Worm (Caenorhabditis elegans): ENCODE results near the gene K10H10.6.

DNA sequence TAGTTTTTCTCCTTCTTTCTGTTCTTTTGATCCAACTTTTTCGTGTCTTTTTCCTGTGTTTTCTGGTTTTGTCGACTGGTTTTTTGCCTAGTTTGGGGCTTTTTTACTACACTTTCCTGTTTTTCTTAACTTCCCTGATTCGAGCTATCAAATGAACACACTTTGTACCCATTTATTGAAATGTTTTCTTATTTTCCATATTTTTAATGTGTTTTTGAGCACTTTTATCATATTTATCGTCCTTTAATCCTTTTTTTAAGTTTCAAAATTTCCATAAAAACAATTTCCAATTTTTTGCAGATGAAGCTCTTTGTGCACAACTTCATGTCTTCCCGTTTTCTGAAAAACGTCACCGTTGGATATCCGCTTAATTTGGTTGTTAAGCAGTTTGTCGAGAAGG, 30.9 kb downstream of the K10H10.6 start, which contains the start of gene C04H5.1:
- no peak for TF ChIP-seq nhr-28 (tag; optimal IDR thresholded peaks at IDR 0.05)
- no peak for TF ChIP-seq unc-39 (tag; optimal IDR thresholded peaks at IDR 0.05)
- no peak for TF ChIP-seq nhr-12 (tag; optimal IDR thresholded peaks at IDR 0.05)
- TF ChIP-seq unc-62 (GFP tag; optimal IDR thresholded peaks at IDR 0.05) = no peak
- TF ChIP-seq nhr-2 (tag; optimal IDR thresholded peaks at IDR 0.05) = no peak

Data from whole organism, mixed stage, embryonic.